Fruit fly (Drosophila melanogaster): ENCODE measurements around the gene CG14671.

The CG14671 gene

DNA sequence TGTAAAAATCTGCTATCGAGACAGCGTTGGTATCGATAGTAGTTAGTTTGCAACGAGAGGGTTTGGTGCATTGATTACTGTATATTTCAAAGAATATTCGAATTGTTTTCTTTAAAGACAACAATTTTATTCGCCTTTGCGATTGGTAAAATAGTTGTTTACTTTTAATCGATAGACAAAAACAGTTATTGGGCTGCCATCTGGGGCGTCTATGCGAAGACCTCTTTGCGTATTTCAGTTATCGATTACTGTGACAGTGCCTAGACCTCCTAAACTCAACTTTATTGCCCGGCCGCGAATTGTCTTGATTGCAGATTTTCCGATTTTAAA lies 48.5 kb upstream of the CG14671 start, which contains the start of gene Atu (continued):
- TF ChIP-seq amos (GFP tag; IDR thresholded peaks at IDR 0.05; ENCODE audit: partially characterized antibody): peak; percentile 87
- no peak for TF ChIP-seq oc (tag; optimal IDR thresholded peaks at IDR 0.05)
- no peak for TF ChIP-seq crc (GFP tag; optimal IDR thresholded peaks at IDR 0.05)
- TF ChIP-seq CG8765 (GFP tag; IDR thresholded peaks at IDR 0.05): no peak
- TF ChIP-seq Med (GFP tag): peak; percentile 91
- peak; percentile 93 for TF ChIP-seq CG13287 (GFP tag; IDR thresholded peaks at IDR 0.05; ENCODE audit: partially characterized antibody)
- TF ChIP-seq otp (GFP tag; IDR thresholded peaks at IDR 0.05): no peak
- TF ChIP-seq salm (tag; optimal IDR thresholded peaks at IDR 0.05): no peak
- no peak for TF ChIP-seq bigmax (GFP tag; optimal IDR thresholded peaks at IDR 0.05)
- TF ChIP-seq slp2 (GFP tag; optimal IDR thresholded peaks at IDR 0.05): no peak
- TF ChIP-seq ind (GFP tag; optimal IDR thresholded peaks at IDR 0.05): peak; percentile 43
- peak; percentile 89 for TF ChIP-seq CG2129 (GFP tag; IDR thresholded peaks at IDR 0.05; ENCODE audit: partially characterized antibody)
- no peak for TF ChIP-seq B-H1 (GFP tag; IDR thresholded peaks at IDR 0.05)
- TF ChIP-seq CG6175 (GFP tag; IDR thresholded peaks at IDR 0.05): no peak
- TF ChIP-seq CG11696 (GFP tag; IDR thresholded peaks at IDR 0.05): no peak
- TF ChIP-seq trem (tag; optimal IDR thresholded peaks at IDR 0.05): peak; percentile 94
- TF ChIP-seq CG14710 (tag; optimal IDR thresholded peaks at IDR 0.05): peak; percentile 70
- no peak for TF ChIP-seq CG10565 (GFP tag; optimal IDR thresholded peaks at IDR 0.05)
- TF ChIP-seq E2f2 (GFP tag; IDR thresholded peaks at IDR 0.05): peak; percentile 31; the same call in 1 of the 2 replicates
- TF ChIP-seq lola (GFP tag; optimal IDR thresholded peaks at IDR 0.05): peak in 1 of 3 experiments; percentile 34
- no peak for TF ChIP-seq gce (GFP tag; IDR thresholded peaks at IDR 0.05)
- TF ChIP-seq slou (GFP tag; optimal IDR thresholded peaks at IDR 0.05): no peak
- TF ChIP-seq CG3726 (GFP tag; IDR thresholded peaks at IDR 0.05): no peak
- no peak for TF ChIP-seq lmd (GFP tag; IDR thresholded peaks at IDR 0.05)
- TF ChIP-seq Atf6 (GFP tag; IDR thresholded peaks at IDR 0.05): no peak
- TF ChIP-seq Antp (GFP tag; optimal IDR thresholded peaks at IDR 0.05): peak; percentile 47
- no peak for TF ChIP-seq CG14965 (GFP tag; optimal IDR thresholded peaks at IDR 0.05; ENCODE audit: borderline replicate concordance)
- no peak for TF ChIP-seq z (GFP tag; IDR thresholded peaks at IDR 0.05)
- peak; percentile 72 for TF ChIP-seq CG12155 (GFP tag; optimal IDR thresholded peaks at IDR 0.05)
- TF ChIP-seq zf30C (GFP tag; optimal IDR thresholded peaks at IDR 0.05): no peak
- no peak for TF ChIP-seq vfl (GFP tag; optimal IDR thresholded peaks at IDR 0.05)
- TF ChIP-seq Hsf (GFP tag; optimal IDR thresholded peaks at IDR 0.05): peak; percentile 16
- TF ChIP-seq pb (GFP tag; optimal IDR thresholded peaks at IDR 0.05): no peak
- no peak for TF ChIP-seq jumu (GFP tag; optimal IDR thresholded peaks at IDR 0.05)
- peak; percentile 84 for TF ChIP-seq CG7963 (GFP tag; IDR thresholded peaks at IDR 0.05; ENCODE audit: partially characterized antibody)
- no peak for TF ChIP-seq Lpt (GFP tag; optimal IDR thresholded peaks at IDR 0.05)
- TF ChIP-seq Hmr (GFP tag; optimal IDR thresholded peaks at IDR 0.05): peak; percentile 46
- TF ChIP-seq ttk (GFP tag; IDR thresholded peaks at IDR 0.05): no peak
- no peak for TF ChIP-seq vvl (GFP tag; IDR thresholded peaks at IDR 0.05)
- TF ChIP-seq peb (GFP tag; IDR thresholded peaks at IDR 0.05): no peak
- TF ChIP-seq CG1024 (GFP tag; IDR thresholded peaks at IDR 0.05): no peak
- TF ChIP-seq Side (GFP tag; optimal IDR thresholded peaks at IDR 0.05): no peak
- no peak for TF ChIP-seq Poxn (GFP tag; IDR thresholded peaks at IDR 0.05)
- no peak for TF ChIP-seq HLH3B (GFP tag; IDR thresholded peaks at IDR 0.05)
- peak; percentile 66 for TF ChIP-seq phol (tag; optimal IDR thresholded peaks at IDR 0.05)
- TF ChIP-seq Mes4 (GFP tag; optimal IDR thresholded peaks at IDR 0.05): no peak
- no peak for TF ChIP-seq sens-2 (GFP tag; IDR thresholded peaks at IDR 0.05)
- peak; percentile 94 for TF ChIP-seq knrl (GFP tag; IDR thresholded peaks at IDR 0.05; ENCODE audit: partially characterized antibody)
- no peak for TF ChIP-seq CG17912 (GFP tag; optimal IDR thresholded peaks at IDR 0.05)
- no peak for TF ChIP-seq Vsx1 (GFP tag; optimal IDR thresholded peaks at IDR 0.05)
- peak; percentile 43; the same call in 1 of the 2 replicates for TF ChIP-seq CG31441 (GFP tag; IDR thresholded peaks at IDR 0.05)
- no peak for TF ChIP-seq en (GFP tag; optimal IDR thresholded peaks at IDR 0.05)
- TF ChIP-seq Oli (tag; optimal IDR thresholded peaks at IDR 0.05): no peak
